Fruit fly (Drosophila melanogaster): ENCODE measurements around the gene Usp30.

DNA sequence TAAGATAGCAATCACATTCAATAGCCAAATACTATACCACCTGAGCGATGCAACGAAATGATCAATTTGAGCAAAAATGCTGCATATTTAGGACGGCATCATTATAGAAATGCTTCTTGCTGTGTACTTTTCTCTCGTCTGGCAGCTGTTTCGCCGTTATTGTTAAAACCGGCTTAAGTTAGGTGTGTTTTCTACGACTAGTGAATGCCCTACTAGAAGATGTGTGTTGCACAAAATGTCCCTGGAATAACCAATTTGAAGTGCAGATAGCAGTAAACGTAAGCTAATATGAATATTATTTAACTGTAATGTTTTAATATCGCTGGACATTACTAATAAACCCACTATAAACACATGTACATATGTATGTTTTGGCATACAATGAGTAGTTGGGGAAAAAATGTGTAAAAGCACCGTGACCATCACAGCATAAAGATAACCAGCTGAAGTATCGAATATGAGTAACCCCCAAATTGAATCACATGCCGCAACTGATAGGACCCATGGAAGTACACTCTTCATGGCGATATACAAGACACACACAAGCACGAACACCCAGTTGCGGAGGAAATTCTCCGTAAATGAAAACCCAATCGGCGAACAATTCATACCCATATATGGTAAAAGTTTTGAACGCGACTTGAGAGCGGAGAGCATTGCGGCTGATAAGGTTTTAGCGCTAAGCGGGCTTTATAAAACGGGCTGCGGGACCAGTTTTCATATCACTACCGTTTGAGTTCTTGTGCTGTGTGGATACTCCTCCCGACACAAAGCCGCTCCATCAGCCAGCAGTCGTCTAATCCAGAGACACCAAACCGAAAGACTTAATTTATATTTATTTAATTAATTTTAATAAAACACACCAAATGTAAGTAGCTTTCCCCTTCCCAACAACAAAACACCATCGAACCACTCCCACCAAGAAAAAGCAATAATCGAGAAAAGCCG is 20.8 kb upstream of the Usp30 start, which contains the start of gene Act5C:
- TF ChIP-seq CG1620 (GFP tag; optimal IDR thresholded peaks at IDR 0.05) (peak; percentile 46), Crg-1 (GFP tag; optimal IDR thresholded peaks at IDR 0.05) (peak; percentile 29), CG14711 (tag; optimal IDR thresholded peaks at IDR 0.05) (peak; percentile 84), CG7101 (tag; optimal IDR thresholded peaks at IDR 0.05) (peak; percentile 87), toe (GFP tag; optimal IDR thresholded peaks at IDR 0.05) (peak; percentile 44), CG5204 (GFP tag; optimal IDR thresholded peaks at IDR 0.05) (peak; percentile 71), bab1 (GFP tag; optimal IDR thresholded peaks at IDR 0.05) (peak; percentile 93)

Measured in whole organism, adult.